Worm (Caenorhabditis elegans) whole organism, young adult: ENCODE results near the gene F37A8.5.

Source experiments
- B0261.1 ChIP-seq: sonication (generic microtip); optimal IDR thresholded peaks from 2 replicates; lab custom pipeline; 2016; ENCODE audit warnings: mild to moderate bottlenecking, missing genetic modification characterization, moderate library complexity, missing compliant biosample characterization
- C17E4.6 ChIP-seq: fragments of 200-800 bp; sonication (Bioruptor generic); IDR thresholded peaks from 2 replicates; pipeline ENCODE4 v1.3.6; 2022; ENCODE audit warnings: missing genetic modification reagents, missing genetic modification characterization, missing compliant biosample characterization
- F22D6.2 ChIP-seq: sonication (generic microtip); optimal IDR thresholded peaks from 2 replicates; lab custom pipeline; 2016; ENCODE audit warnings: mild to moderate bottlenecking, missing genetic modification characterization, missing compliant biosample characterization
- F33H1.4 ChIP-seq: fragments of 200-800 bp; sonication (Bioruptor generic); IDR thresholded peaks from 2 replicates; pipeline ENCODE4 v1.3.6; 2022; ENCODE audit warnings: missing genetic modification reagents, missing genetic modification characterization, missing compliant biosample characterization
- F39B2.1 ChIP-seq: fragments of 200-800 bp; sonication (Bioruptor generic); IDR thresholded peaks from 2 replicates; pipeline ENCODE4 v1.3.6; 2022; ENCODE audit warnings: missing genetic modification reagents, missing genetic modification characterization, missing compliant biosample characterization
- F49E8.2 ChIP-seq: sonication (generic microtip); optimal IDR thresholded peaks from 3 replicates; lab custom pipeline; 2017; ENCODE audit warnings: missing genetic modification characterization, mild to moderate bottlenecking, missing compliant biosample characterization, antibody characterized with exemption, moderate library complexity; ENCODE audit not compliant: insufficient read depth
- F52B5.7 ChIP-seq: sonication (generic microtip); optimal IDR thresholded peaks from 2 replicates; lab custom pipeline; 2016; ENCODE audit warnings: mild to moderate bottlenecking, missing genetic modification characterization, missing compliant biosample characterization
- T07F8.4 ChIP-seq: sonication (generic microtip); optimal IDR thresholded peaks from 2 replicates; lab custom pipeline; 2016; ENCODE audit warnings: mild to moderate bottlenecking, missing genetic modification characterization, moderate library complexity, missing compliant biosample characterization
- T26A5.8 ChIP-seq: sonication (generic microtip); optimal IDR thresholded peaks from 2 replicates; lab custom pipeline; 2016; ENCODE audit warnings: missing genetic modification characterization, missing compliant biosample characterization
- Y56A3A.18 ChIP-seq: fragments of 200-800 bp; sonication (Bioruptor generic); IDR thresholded peaks from 2 replicates; pipeline ENCODE4 v1.3.6; 2022; ENCODE audit warnings: missing genetic modification reagents, missing genetic modification characterization, missing compliant biosample characterization
- Y67H2A.10 ChIP-seq: fragments of 200-800 bp; sonication (Bioruptor generic); conservative IDR thresholded peaks from 2 replicates; pipeline ENCODE4 v1.3.6; 2022; ENCODE audit warnings: missing genetic modification reagents, missing genetic modification characterization, missing compliant biosample characterization
- ccch-3 ChIP-seq: fragments of 200-800 bp; sonication (Bioruptor generic); optimal IDR thresholded peaks from 2 replicates; lab custom pipeline; 2018; ENCODE audit warnings: mild to moderate bottlenecking, missing genetic modification characterization, missing compliant biosample characterization
- cebp-1 ChIP-seq, 2 experiments: fragments of 200-800 bp in 1 of 2; sonication (Bioruptor generic) in 1 of 2; sonication (generic microtip) in 1 of 2; IDR thresholded peaks in 1 of 2; optimal IDR thresholded peaks in 1 of 2; 2 replicates each; pipeline versions ENCODE4 v1.3.6 to Lab custom; 2017 to 2022; ENCODE audit warnings: missing compliant biosample characterization in 2 of 2, missing genetic modification characterization in 2 of 2, mild to moderate bottlenecking in 1 of 2, missing genetic modification reagents in 1 of 2, moderate library complexity in 1 of 2
- cebp-2 ChIP-seq: fragments of 200-800 bp; sonication (Bioruptor generic); IDR thresholded peaks from 2 replicates; pipeline ENCODE4 v1.3.6; 2022; ENCODE audit warnings: missing genetic modification characterization, missing compliant biosample characterization
- ceh-100 ChIP-seq: fragments of 200-800 bp; sonication (Bioruptor generic); IDR thresholded peaks from 2 replicates; pipeline ENCODE4 v1.3.6; 2022; ENCODE audit warnings: missing genetic modification reagents, missing genetic modification characterization, missing compliant biosample characterization
- ceh-27 ChIP-seq: fragments of 200-800 bp; sonication (Bioruptor generic); optimal IDR thresholded peaks from 2 replicates; lab custom pipeline; 2018; ENCODE audit warnings: mild to moderate bottlenecking, missing genetic modification characterization, moderate library complexity, missing compliant biosample characterization
- ceh-40 ChIP-seq: fragments of 200-800 bp; sonication (Bioruptor generic); IDR thresholded peaks from 2 replicates; pipeline ENCODE4 v1.3.6; 2022; ENCODE audit warnings: missing genetic modification characterization, missing compliant biosample characterization
- chd-7 ChIP-seq: sonication (generic microtip); optimal IDR thresholded peaks from 2 replicates; lab custom pipeline; 2016; ENCODE audit warnings: mild to moderate bottlenecking, missing genetic modification characterization, moderate library complexity, missing compliant biosample characterization
- dox-1 ChIP-seq: fragments of 200-800 bp; sonication (Bioruptor generic); IDR thresholded peaks from 2 replicates; pipeline ENCODE4 v1.3.6; 2022; ENCODE audit warnings: missing genetic modification reagents, missing genetic modification characterization, missing compliant biosample characterization
- dpff-1 ChIP-seq: sonication (generic microtip); optimal IDR thresholded peaks from 2 replicates; lab custom pipeline; 2017; ENCODE audit warnings: mild to moderate bottlenecking, missing genetic modification characterization, missing compliant biosample characterization
- ekl-4 ChIP-seq: fragments of 200-800 bp; sonication (Bioruptor generic); IDR thresholded peaks from 2 replicates; pipeline ENCODE4 v1.3.6; 2022; ENCODE audit warnings: missing genetic modification reagents, missing genetic modification characterization, missing compliant biosample characterization
- hlh-12 ChIP-seq: sonication (generic microtip); optimal IDR thresholded peaks from 2 replicates; lab custom pipeline; 2016; ENCODE audit warnings: missing genetic modification characterization, missing compliant biosample characterization
- hrde-1 ChIP-seq: sonication (generic microtip); optimal IDR thresholded peaks from 2 replicates; lab custom pipeline; 2016; ENCODE audit warnings: missing genetic modification characterization, mild to moderate bottlenecking, missing compliant biosample characterization, moderate library complexity, missing genotype, missing genetic modification reagents, borderline replicate concordance
- hsf-1 ChIP-seq: fragments of 200-800 bp; sonication (Bioruptor generic); IDR thresholded peaks from 2 replicates; pipeline ENCODE4 v1.3.6; 2022; ENCODE audit warnings: missing genetic modification reagents, missing genetic modification characterization, missing compliant biosample characterization
- let-526 ChIP-seq: fragments of 200-800 bp; sonication (Bioruptor generic); IDR thresholded peaks from 2 replicates; pipeline ENCODE4 v1.3.6; 2022; ENCODE audit warnings: missing genetic modification reagents, missing genetic modification characterization, missing compliant biosample characterization
- lsy-27 ChIP-seq: sonication (generic microtip); optimal IDR thresholded peaks from 2 replicates; lab custom pipeline; 2017; ENCODE audit warnings: missing genetic modification characterization, mild to moderate bottlenecking, missing compliant biosample characterization, antibody characterized with exemption, missing genotype, borderline replicate concordance; ENCODE audit not compliant: insufficient read depth
- madf-10 ChIP-seq: sonication (generic microtip); optimal IDR thresholded peaks from 2 replicates; lab custom pipeline; 2016; ENCODE audit warnings: mild to moderate bottlenecking, missing genetic modification characterization, missing compliant biosample characterization
- madf-6 ChIP-seq: fragments of 200-800 bp; sonication (Bioruptor generic); IDR thresholded peaks from 2 replicates; pipeline ENCODE4 v1.3.6; 2022; ENCODE audit warnings: missing genetic modification reagents, missing genetic modification characterization, missing compliant biosample characterization
- mcd-1 ChIP-seq: fragments of 200-800 bp; sonication (Bioruptor generic); IDR thresholded peaks from 2 replicates; pipeline ENCODE4 v1.3.6; 2022; ENCODE audit warnings: missing genetic modification reagents, missing genetic modification characterization, missing compliant biosample characterization
- mes-4 ChIP-seq: sonication (generic microtip); optimal IDR thresholded peaks from 2 replicates; lab custom pipeline; 2016; ENCODE audit warnings: missing genotype, missing genetic modification characterization, missing compliant biosample characterization
- nfya-2 ChIP-seq: fragments of 200-800 bp; sonication (Bioruptor generic); IDR thresholded peaks from 2 replicates; pipeline ENCODE4 v1.3.6; 2022; ENCODE audit warnings: missing genetic modification reagents, missing genetic modification characterization, missing compliant biosample characterization
- nhr-90 ChIP-seq: sonication (generic microtip); optimal IDR thresholded peaks from 2 replicates; lab custom pipeline; 2016; ENCODE audit warnings: missing genotype, mild to moderate bottlenecking, missing genetic modification characterization, missing compliant biosample characterization
- pha-4 ChIP-seq: fragments of 150-350 bp; sonication (generic microtip); optimal IDR thresholded peaks from 2 replicates; lab custom pipeline; 2014; ENCODE audit warnings: missing biosample characterization, missing genetic modification reagents, missing genetic modification characterization
- sdz-38 ChIP-seq: sonication (generic microtip); optimal IDR thresholded peaks from 2 replicates; lab custom pipeline; 2016; ENCODE audit warnings: missing genotype, missing genetic modification characterization, missing compliant biosample characterization
- sea-2 ChIP-seq: fragments of 200-800 bp; sonication (Bioruptor generic); IDR thresholded peaks from 2 replicates; pipeline ENCODE4 v1.3.6; 2022; ENCODE audit warnings: missing genetic modification characterization, missing compliant biosample characterization
- snpc-4 ChIP-seq, 5 experiments: fragments of 150-350 bp in 1 of 5; sonication (generic microtip) in 4 of 5; optimal IDR thresholded peaks; 2 replicates each; lab custom pipeline; 2014 to 2018; ENCODE audit warnings: missing genetic modification characterization in 5 of 5, missing biosample characterization in 3 of 5, antibody characterized with exemption in 2 of 5, mild to moderate bottlenecking in 2 of 5, missing compliant biosample characterization in 2 of 5, missing genotype in 2 of 5, moderate library complexity in 2 of 5, missing genetic modification reagents in 1 of 5
- tlf-1 ChIP-seq: fragments of 200-800 bp; sonication (Bioruptor generic); optimal IDR thresholded peaks from 2 replicates; lab custom pipeline; 2018; ENCODE audit warnings: mild to moderate bottlenecking, missing genetic modification characterization, missing compliant biosample characterization
- unc-130 ChIP-seq: sonication (generic microtip); optimal IDR thresholded peaks from 2 replicates; lab custom pipeline; 2016; ENCODE audit warnings: missing genetic modification reagents, missing genetic modification characterization, missing compliant biosample characterization
- zim-3 ChIP-seq: sonication (generic microtip); optimal IDR thresholded peaks from 2 replicates; lab custom pipeline; 2017; ENCODE audit warnings: mild to moderate bottlenecking, missing genetic modification characterization, moderate library complexity, missing compliant biosample characterization
- ztf-6 ChIP-seq: fragments of 200-800 bp; sonication (Bioruptor generic); IDR thresholded peaks from 2 replicates; pipeline ENCODE4 v1.3.6; 2022; ENCODE audit warnings: missing genetic modification reagents, missing genetic modification characterization, missing compliant biosample characterization

Gene F37A8.5

DNA sequence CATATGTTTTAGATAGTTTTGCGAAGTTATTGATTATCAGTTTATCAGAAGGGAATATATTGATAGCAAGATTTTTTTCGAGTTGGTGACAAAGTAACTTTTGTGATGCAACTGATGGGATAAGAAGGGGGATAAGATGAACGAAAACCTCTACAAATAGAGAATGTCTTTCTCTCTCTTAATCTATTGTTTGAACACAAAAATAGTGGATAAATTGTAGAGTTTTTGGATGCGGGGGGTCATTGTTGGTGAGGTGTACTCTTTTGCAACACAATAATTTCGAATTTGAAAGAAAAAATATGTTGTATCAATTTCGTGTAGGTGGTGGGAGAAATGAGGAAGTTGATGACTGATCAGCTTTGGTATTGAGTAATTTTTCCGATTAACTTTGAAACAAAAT lies 30.3 kb upstream of the F37A8.5 start, which contains the start of gene ZK1058.9 (continued):
- TF ChIP-seq madf-10 (tag; lab: Kevin White, UChicago) (no peak), mcd-1 (GFP tag; lab: Robert Waterston, UW) (no peak)

DNA sequence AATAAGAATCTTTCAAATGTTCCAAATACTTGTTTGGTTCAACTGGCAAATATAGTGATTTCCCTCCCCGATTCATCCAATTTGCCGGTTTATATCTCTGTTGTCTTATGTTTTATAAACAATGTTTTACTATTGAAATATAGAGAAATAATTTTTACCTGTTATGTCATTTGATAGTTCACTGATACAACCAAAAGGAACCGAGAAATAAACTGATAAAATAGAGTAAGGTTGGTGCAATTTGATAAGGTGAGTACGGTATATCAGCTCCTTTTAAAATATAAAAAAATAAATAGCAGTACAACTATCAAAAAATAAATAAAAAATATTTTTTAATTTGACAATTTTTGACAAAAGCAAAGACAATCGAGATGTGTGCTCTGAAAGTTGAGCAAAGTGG lies 29.6 kb upstream of the F37A8.5 start:
- no peak for TF ChIP-seq sea-2 (GFP tag; lab: Robert Waterston, UW)
- no peak for TF ChIP-seq dox-1 (GFP tag; lab: Robert Waterston, UW)
- TF ChIP-seq B0261.1 (tag; lab: Kevin White, UChicago): no peak
- TF ChIP-seq F49E8.2 (tag; lab: Kevin White, UChicago): no peak
- no peak for TF ChIP-seq chd-7
- TF ChIP-seq unc-130 (GFP tag; lab: Kevin White, UChicago): no peak
- TF ChIP-seq nfya-2 (GFP tag; lab: Robert Waterston, UW): no peak
- TF ChIP-seq zim-3 (tag; lab: Kevin White, UChicago): no peak
- TF ChIP-seq T26A5.8 (tag; lab: Kevin White, UChicago): no peak
- TF ChIP-seq tlf-1 (GFP tag; lab: Kevin White, UChicago): no peak
- no peak for TF ChIP-seq C17E4.6 (GFP tag; lab: Robert Waterston, UW)
- no peak for TF ChIP-seq dpff-1
- TF ChIP-seq Y56A3A.18 (GFP tag; lab: Robert Waterston, UW): no peak
- no peak for TF ChIP-seq F39B2.1 (GFP tag; lab: Robert Waterston, UW)
- no peak for TF ChIP-seq snpc-4 (GFP tag; optimal IDR thresholded peaks at IDR 0.05; lab: Kevin White, UChicago)
- TF ChIP-seq snpc-4 (tag; optimal IDR thresholded peaks at IDR 0.05; lab: Kevin White, UChicago): no peak
- TF ChIP-seq mes-4 (tag; lab: Kevin White, UChicago): no peak
- TF ChIP-seq ceh-27: no peak

DNA sequence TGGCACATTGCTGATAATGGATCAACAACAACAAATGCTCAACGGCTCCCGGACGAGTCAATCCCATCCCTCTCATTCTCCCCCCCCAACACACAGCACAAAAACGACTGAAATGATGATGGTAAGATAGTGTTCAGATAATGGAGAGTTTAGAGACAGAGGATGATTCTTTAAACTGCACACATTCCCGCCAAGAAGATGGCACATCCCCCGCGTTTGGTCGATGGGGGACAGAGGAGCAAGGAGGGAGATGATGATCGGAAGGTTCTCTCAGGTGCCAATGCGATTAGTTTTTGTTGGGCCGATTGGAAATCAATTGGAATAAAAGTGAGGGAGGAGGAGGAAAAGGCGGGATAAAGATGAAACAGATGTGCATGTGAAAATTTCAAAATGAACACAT lies 29.0 kb upstream of the F37A8.5 start:
- TF ChIP-seq T07F8.4 (tag; lab: Kevin White, UChicago) (no peak), ztf-6 (no peak), hlh-12 (tag; lab: Kevin White, UChicago) (no peak)

DNA sequence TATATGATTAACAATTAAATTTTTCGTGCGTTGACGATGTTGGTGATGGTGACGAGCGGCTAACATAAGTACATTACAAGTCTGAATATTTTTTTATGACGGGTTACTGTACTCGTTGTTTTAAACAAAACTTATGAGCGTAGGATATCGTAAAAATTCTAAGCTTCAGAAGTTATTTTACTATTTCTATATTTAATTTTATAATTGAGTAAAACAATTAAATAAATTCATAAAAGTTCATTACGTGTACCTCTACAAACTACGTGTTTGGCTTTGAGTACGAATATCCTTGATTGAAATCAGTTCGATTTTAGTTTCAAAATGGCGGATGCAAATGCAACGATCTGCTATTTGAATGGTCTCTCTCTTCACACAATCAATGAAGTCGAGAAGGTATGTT lies 28.3 kb upstream of the F37A8.5 start, which contains the start of gene F37A8.1:
Gene F37A8.1 (plus strand): TSS at position 301 of the 400 bp plus-strand sequence.
- TF ChIP-seq cebp-2 (GFP tag; lab: Robert Waterston, UW): no peak
- no peak for TF ChIP-seq let-526 (GFP tag; lab: Robert Waterston, UW)
- no peak for TF ChIP-seq sdz-38
- TF ChIP-seq, all 124 proteins: peak for 0

DNA sequence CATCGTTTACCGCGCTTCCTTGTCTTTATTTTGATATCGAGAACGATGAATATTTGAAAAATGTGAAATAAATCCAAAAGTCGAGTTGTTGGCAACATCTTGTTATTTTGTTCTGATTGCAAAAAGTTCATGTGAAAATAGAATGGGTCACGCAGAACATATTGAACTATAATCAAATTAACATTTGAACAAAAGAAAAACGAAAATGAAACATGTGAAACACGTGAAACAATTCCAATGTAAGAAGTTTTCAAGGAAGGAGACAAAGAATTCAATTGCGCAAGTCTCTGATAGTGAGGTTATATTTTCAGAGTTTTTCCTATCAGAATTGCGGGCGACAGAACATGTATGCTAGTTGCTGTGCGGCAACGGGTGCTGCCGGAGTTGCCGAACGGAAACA lies 25.0 kb upstream of the F37A8.5 start, which contains the start of gene F37A8.2:
Gene F37A8.2 (minus strand): TSS at position 101 of the 400 bp plus-strand sequence.
- TF ChIP-seq lsy-27 (tag; lab: Kevin White, UChicago): no peak
- TF ChIP-seq nhr-90 (tag; lab: Kevin White, UChicago): no peak
- TF ChIP-seq ztf-6: no peak
- TF ChIP-seq F22D6.2 (tag; lab: Kevin White, UChicago): no peak
- no peak for TF ChIP-seq hsf-1
- no peak for TF ChIP-seq pha-4 (tag; lab: Kevin White, UChicago)
- no peak for TF ChIP-seq ekl-4 (GFP tag; lab: Robert Waterston, UW)
- TF ChIP-seq ceh-100: no peak
- no peak for TF ChIP-seq Y67H2A.10 (GFP tag; lab: Robert Waterston, UW)
- TF ChIP-seq F52B5.7 (tag; lab: Kevin White, UChicago): no peak
- TF ChIP-seq F33H1.4: no peak
- TF ChIP-seq ccch-3: no peak
- TF ChIP-seq hrde-1 (tag; lab: Kevin White, UChicago): no peak
- TF ChIP-seq cebp-1 (GFP tag; IDR thresholded peaks at IDR 0.05; lab: Robert Waterston, UW): no peak
- no peak for TF ChIP-seq cebp-1 (tag; optimal IDR thresholded peaks at IDR 0.05; lab: Kevin White, UChicago)
- no peak for TF ChIP-seq madf-6 (GFP tag; lab: Robert Waterston, UW)
- no peak for TF ChIP-seq ceh-40 (GFP tag; lab: Robert Waterston, UW)
